Fruit fly (Drosophila melanogaster): Measurements from ENCODE around the gene CG15370.

The CG15370 gene

dm6 chrX:9193604-9194003 is 31.6 kb upstream of the CG15370 start, which contains the start of gene CG12106 (continued):
- TF ChIP-seq kay (GFP tag; optimal IDR thresholded peaks at IDR 0.05) (no peak), CG15479 (GFP tag; optimal IDR thresholded peaks at IDR 0.05) (peak; percentile 29), HLH54F (GFP tag; optimal IDR thresholded peaks at IDR 0.05) (peak; percentile 36), CG3281 (GFP tag; optimal IDR thresholded peaks at IDR 0.05) (peak; percentile 39), Rx (GFP tag; IDR thresholded peaks at IDR 0.05) (0 out of 2 replicates have a peak, but pooled peaks have one; percentile 37), sc (optimal IDR thresholded peaks at IDR 0.05) (no peak), sc (GFP tag; optimal IDR thresholded peaks at IDR 0.05) (no peak), CG12769 (tag; optimal IDR thresholded peaks at IDR 0.05) (no peak), CG9727 (GFP tag; optimal IDR thresholded peaks at IDR 0.05) (peak; percentile 3), CG4424 (GFP tag; optimal IDR thresholded peaks at IDR 0.05) (peak; percentile 23), Dp (GFP tag; optimal IDR thresholded peaks at IDR 0.05) (peak; percentile 24), jumu (GFP tag; optimal IDR thresholded peaks at IDR 0.05) (peak; percentile 11), Antp (GFP tag; optimal IDR thresholded peaks at IDR 0.05) (no peak), so (GFP tag; IDR thresholded peaks at IDR 0.05) (no peak), CG11696 (GFP tag; IDR thresholded peaks at IDR 0.05) (no peak), Ets65A (GFP tag) (peak; percentile 37), CG6765 (GFP tag; optimal IDR thresholded peaks at IDR 0.05) (no peak), Pdp1 (GFP tag; optimal IDR thresholded peaks at IDR 0.05) (peak in 1 of 2 experiments; percentile 20), CG32772 (GFP tag; IDR thresholded peaks at IDR 0.05) (no peak), CG10543 (GFP tag; optimal IDR thresholded peaks at IDR 0.05) (peak; percentile 32), Deaf1 (tag; optimal IDR thresholded peaks at IDR 0.05) (no peak), exex (tag; optimal IDR thresholded peaks at IDR 0.05) (peak; percentile 28), ap (GFP tag; IDR thresholded peaks at IDR 0.05) (no peak), ato (GFP tag; IDR thresholded peaks at IDR 0.05; ENCODE audit: partially characterized antibody) (no peak), CG43689 (GFP tag; IDR thresholded peaks at IDR 0.05) (no peak), luna (GFP tag; optimal IDR thresholded peaks at IDR 0.05) (no peak), CG10654 (GFP tag; optimal IDR thresholded peaks at IDR 0.05) (no peak), sens (GFP tag) (peak; percentile 59), zfh1 (GFP tag; IDR thresholded peaks at IDR 0.05) (no peak), CG4730 (GFP tag; IDR thresholded peaks at IDR 0.05) (no peak), Bteb2 (GFP tag; optimal IDR thresholded peaks at IDR 0.05) (no peak), NFAT (GFP tag; IDR thresholded peaks at IDR 0.05) (no peak), bbx (GFP tag; IDR thresholded peaks at IDR 0.05; ENCODE audit: partially characterized antibody) (no peak), Dll (GFP tag; IDR thresholded peaks at IDR 0.05; ENCODE audit: partially characterized antibody) (no peak), CG3838 (GFP tag; optimal IDR thresholded peaks at IDR 0.05) (no peak), ranshi (GFP tag; IDR thresholded peaks at IDR 0.05) (no peak; the same call in 1 of the 2 replicates), ci (GFP tag; IDR thresholded peaks at IDR 0.05) (no peak), Sry-β (GFP tag; optimal IDR thresholded peaks at IDR 0.05) (no peak), CG10979 (tag; optimal IDR thresholded peaks at IDR 0.05) (peak; percentile 16), CG3726 (GFP tag; IDR thresholded peaks at IDR 0.05) (no peak), B-H1 (GFP tag; IDR thresholded peaks at IDR 0.05) (0 out of 3 replicates have a peak, but pooled peaks have one; percentile 20), CG7556 (GFP tag; optimal IDR thresholded peaks at IDR 0.05) (no peak), CG3065 (GFP tag; optimal IDR thresholded peaks at IDR 0.05) (no peak), tin (GFP tag; optimal IDR thresholded peaks at IDR 0.05) (peak; percentile 18), CG2678 (tag; optimal IDR thresholded peaks at IDR 0.05) (peak; percentile 65), CG18764 (GFP tag; optimal IDR thresholded peaks at IDR 0.05) (no peak), Scr (GFP tag; IDR thresholded peaks at IDR 0.05; ENCODE audit: partially characterized antibody) (no peak), CG34376 (GFP tag; optimal IDR thresholded peaks at IDR 0.05) (peak; percentile 25), zen (tag; optimal IDR thresholded peaks at IDR 0.05) (no peak), ab (GFP tag; optimal IDR thresholded peaks at IDR 0.05) (no peak), CG16813 (GFP tag; IDR thresholded peaks at IDR 0.05; ENCODE audit: partially characterized antibody) (no peak), Oaz (GFP tag; IDR thresholded peaks at IDR 0.05) (peak; percentile 42; the same call in 1 of the 2 replicates)
